Worm (Caenorhabditis elegans) whole organism, early embryonic: ENCODE data around the gene let-418.

ENCODE experiments used
- B0310.2 ChIP-seq: sonication (generic microtip); optimal IDR thresholded peaks from 2 replicates; lab custom pipeline; 2016; ENCODE audit warnings: mild to moderate bottlenecking, missing genetic modification characterization, missing compliant biosample characterization
- ama-1 ChIP-seq: fragments of 150-350 bp; optimal IDR thresholded peaks from 2 replicates; lab custom pipeline; 2014
- ceh-36 ChIP-seq: sonication (generic microtip); optimal IDR thresholded peaks from 2 replicates; lab custom pipeline; 2016; ENCODE audit warnings: missing genetic modification characterization, inconsistent platforms, missing compliant biosample characterization
- flt-1 ChIP-seq: fragments of 200-800 bp; sonication (Bioruptor generic); IDR thresholded peaks from 2 replicates; pipeline ENCODE4 v1.3.6; 2022; ENCODE audit warnings: missing genetic modification characterization, missing compliant biosample characterization
- hmbx-1 ChIP-seq: sonication (generic microtip); optimal IDR thresholded peaks from 2 replicates; lab custom pipeline; 2016; ENCODE audit warnings: mild to moderate bottlenecking, missing genetic modification characterization, missing compliant biosample characterization
- hnd-1 ChIP-seq: sonication (generic microtip); optimal IDR thresholded peaks from 2 replicates; lab custom pipeline; 2016; ENCODE audit warnings: missing genetic modification characterization, missing compliant biosample characterization
- pes-1 ChIP-seq: fragments of 200-800 bp; sonication (Bioruptor generic); IDR thresholded peaks from 2 replicates; pipeline ENCODE4 v1.3.6; 2022; ENCODE audit warnings: missing genetic modification reagents, missing genetic modification characterization, missing compliant biosample characterization
- sea-1 ChIP-seq: fragments of 200-800 bp; sonication (Bioruptor generic); conservative IDR thresholded peaks from 2 replicates; pipeline ENCODE4 v1.3.6; 2022; ENCODE audit warnings: missing genetic modification characterization, missing compliant biosample characterization
- tbx-11 ChIP-seq: fragments of 200-800 bp; sonication (Bioruptor generic); IDR thresholded peaks from 2 replicates; pipeline ENCODE4 v1.3.6; 2022; ENCODE audit warnings: missing genetic modification characterization, missing compliant biosample characterization
- tbx-37 ChIP-seq: fragments of 200-800 bp; sonication (Bioruptor generic); conservative IDR thresholded peaks from 2 replicates; pipeline ENCODE4 v1.3.6; 2022; ENCODE audit warnings: missing genetic modification reagents, missing genetic modification characterization, missing compliant biosample characterization
- tra-4 ChIP-seq: sonication (generic microtip); optimal IDR thresholded peaks from 2 replicates; lab custom pipeline; 2017; ENCODE audit warnings: missing genetic modification characterization, missing compliant biosample characterization

DNA sequence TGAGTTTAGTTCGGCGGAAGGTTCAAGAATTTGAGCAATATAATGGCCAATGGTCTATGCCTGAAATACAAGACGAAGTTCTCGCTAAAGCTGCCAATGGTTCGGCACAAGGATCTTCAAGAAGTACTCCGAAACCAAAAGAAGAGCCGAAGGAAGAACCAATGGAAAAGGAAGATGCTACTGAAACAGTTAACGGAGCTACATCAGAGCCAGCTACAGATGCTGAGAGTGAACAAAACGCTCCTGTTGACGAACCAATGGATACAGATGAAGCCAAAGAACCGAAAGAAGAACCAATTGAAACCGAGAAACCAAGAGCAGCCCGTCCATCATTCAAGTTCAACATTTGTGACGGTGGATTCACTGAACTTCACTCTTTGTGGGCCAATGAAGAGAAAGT lies 4.6 kb downstream of the let-418 start:
- TF ChIP-seq tra-4 (tag; lab: Kevin White, UChicago), result no peak
- no peak for TF ChIP-seq ama-1 (lab: Kevin White, UChicago)
- no peak for TF ChIP-seq tbx-37 (GFP tag; lab: Robert Waterston, UW)
- no peak for TF ChIP-seq flt-1 (GFP tag; lab: Robert Waterston, UW)
- TF ChIP-seq sea-1 (GFP tag; lab: Robert Waterston, UW), result no peak
- no peak for TF ChIP-seq hmbx-1 (tag; lab: Kevin White, UChicago)
- TF ChIP-seq tbx-11 (GFP tag; lab: Robert Waterston, UW), result no peak
- TF ChIP-seq pes-1 (GFP tag; lab: Robert Waterston, UW), result no peak
- no peak for TF ChIP-seq B0310.2 (tag; lab: Kevin White, UChicago)
- no peak for TF ChIP-seq ceh-36
- TF ChIP-seq hnd-1, result no peak
